Fruit fly (Drosophila melanogaster) whole organism, embryonic: Measurements from ENCODE around the gene CG33796.

ENCODE experiments used
- ATbp ChIP-seq: fragments of 200-800 bp; sonication (Bioruptor generic); optimal IDR thresholded peaks from 2 replicates; lab custom pipeline; 2017; ENCODE audit warnings: missing biosample characterization, mild to moderate bottlenecking, missing genetic modification characterization, missing genetic modification reagents
- BtbVII ChIP-seq: fragments of 200-800 bp; sonication (Bioruptor generic); optimal IDR thresholded peaks from 3 replicates; lab custom pipeline; 2017; ENCODE audit warnings: missing biosample characterization, mild to moderate bottlenecking, missing genetic modification characterization
- CG10543 ChIP-seq: fragments of 200-800 bp; sonication (Bioruptor generic); optimal IDR thresholded peaks from 3 replicates; lab custom pipeline; 2017; ENCODE audit warnings: missing biosample characterization, mild to moderate bottlenecking, missing genetic modification characterization, moderate library complexity
- CG11696 ChIP-seq: fragments of 200-800 bp; sonication (Bioruptor generic); IDR thresholded peaks from 2 replicates; pipeline ENCODE4 v1.3.6; 2022; ENCODE audit warnings: missing biosample characterization, missing genetic modification characterization
- CG1603 ChIP-seq: fragments of 200-800 bp; sonication (Bioruptor generic); optimal IDR thresholded peaks from 2 replicates; lab custom pipeline; 2019; ENCODE audit warnings: missing biosample characterization, mild to moderate bottlenecking, missing genetic modification characterization, moderate library complexity
- CG16863 ChIP-seq: fragments of 200-800 bp; sonication (Bioruptor generic); optimal IDR thresholded peaks from 3 replicates; lab custom pipeline; 2016; ENCODE audit warnings: missing biosample characterization, missing genetic modification characterization
- CG17359 ChIP-seq: fragments of 200-800 bp; sonication (Bioruptor generic); optimal IDR thresholded peaks from 3 replicates; lab custom pipeline; 2018; ENCODE audit warnings: missing biosample characterization, mild to moderate bottlenecking, missing genetic modification characterization, moderate library complexity
- CG18011 ChIP-seq: fragments of 200-800 bp; sonication (Bioruptor generic); optimal IDR thresholded peaks from 2 replicates; lab custom pipeline; 2017; ENCODE audit warnings: missing biosample characterization, missing genetic modification characterization, mild to moderate bottlenecking, moderate library complexity, missing genotype
- CG2678 ChIP-seq: fragments of 200-800 bp; sonication (Bioruptor generic); optimal IDR thresholded peaks from 3 replicates; lab custom pipeline; 2019; ENCODE audit warnings: missing biosample characterization, mild to moderate bottlenecking, missing genetic modification characterization, moderate library complexity
- CG32772 ChIP-seq: fragments of 200-800 bp; sonication (Bioruptor generic); IDR thresholded peaks from 2 replicates; pipeline ENCODE4 v1.3.6; 2022; ENCODE audit warnings: missing biosample characterization, missing genetic modification characterization
- CG4424 ChIP-seq: fragments of 200-800 bp; sonication (Bioruptor generic); optimal IDR thresholded peaks from 3 replicates; lab custom pipeline; 2016; ENCODE audit warnings: missing biosample characterization, missing genetic modification characterization
- CG6175 ChIP-seq: fragments of 200-800 bp; sonication (Bioruptor generic); IDR thresholded peaks from 3 replicates; pipeline ENCODE4 v1.3.6; 2022; ENCODE audit warnings: missing biosample characterization, missing genetic modification characterization
- CG6813 ChIP-seq: fragments of 200-800 bp; sonication (Bioruptor generic); optimal IDR thresholded peaks from 2 replicates; lab custom pipeline; 2017; ENCODE audit warnings: missing biosample characterization, missing genetic modification characterization, mild to moderate bottlenecking, moderate library complexity, missing genetic modification reagents
- CG7963 ChIP-seq: fragments of 200-800 bp; sonication (Bioruptor generic); IDR thresholded peaks from 3 replicates; pipeline ENCODE4 v1.3.6; 2022; ENCODE audit warnings: missing biosample characterization, missing genetic modification characterization; ENCODE audit not compliant: partially characterized antibody
- CG8765 ChIP-seq: fragments of 200-800 bp; sonication (Bioruptor generic); IDR thresholded peaks from 2 replicates; pipeline ENCODE4 v1.3.6; 2022; ENCODE audit warnings: missing biosample characterization, missing genetic modification characterization
- Dfd ChIP-seq, 2 experiments: fragments of >200 bp; optimal IDR thresholded peaks; 2 replicates each; lab custom pipeline; 2017; ENCODE audit warnings: missing biosample characterization in 2 of 2, missing genetic modification characterization in 2 of 2
- Dp ChIP-seq: fragments of 200-800 bp; sonication (Bioruptor generic); optimal IDR thresholded peaks from 2 replicates; lab custom pipeline; 2018; ENCODE audit warnings: missing biosample characterization, mild to moderate bottlenecking, missing genetic modification characterization, moderate library complexity
- Hr78 ChIP-seq, 2 experiments: fragments of 200-800 bp in 1 of 2; fragments of >200 bp in 1 of 2; sonication (Bioruptor generic) in 1 of 2; optimal IDR thresholded peaks; 2 replicates each; lab custom pipeline; 2017 to 2019; ENCODE audit warnings: missing biosample characterization in 2 of 2, missing genetic modification characterization in 2 of 2, mild to moderate bottlenecking in 1 of 2, moderate library complexity in 1 of 2
- Med ChIP-seq: fragments of 200-800 bp; sonication (Bioruptor generic); peaks from one replicate; lab custom pipeline; 2016; ENCODE audit warnings: missing biosample characterization, missing genetic modification characterization, mild to moderate bottlenecking, inconsistent platforms, moderate library complexity
- Sox100B ChIP-seq: fragments of 200-800 bp; sonication (Bioruptor generic); optimal IDR thresholded peaks from 3 replicates; lab custom pipeline; 2018; ENCODE audit warnings: missing biosample characterization, mild to moderate bottlenecking, missing genetic modification characterization
- chinmo ChIP-seq: fragments of 200-800 bp; sonication (Bioruptor generic); IDR thresholded peaks from 4 replicates; pipeline ENCODE4 v1.3.6; 2022; ENCODE audit warnings: missing biosample characterization, missing genetic modification characterization; ENCODE audit not compliant: partially characterized antibody
- crol ChIP-seq: fragments of 200-800 bp; sonication (Bioruptor generic); IDR thresholded peaks from 2 replicates; pipeline ENCODE4 v1.3.6; 2022; ENCODE audit warnings: missing biosample characterization, missing genetic modification characterization
- cwo ChIP-seq: fragments of 200-800 bp; sonication (Bioruptor generic); optimal IDR thresholded peaks from 3 replicates; lab custom pipeline; 2017; ENCODE audit warnings: missing biosample characterization, missing genetic modification characterization, mild to moderate bottlenecking, moderate library complexity, missing genetic modification reagents
- ind ChIP-seq: fragments of 200-800 bp; sonication (Bioruptor generic); optimal IDR thresholded peaks from 3 replicates; lab custom pipeline; 2016; ENCODE audit warnings: missing biosample characterization, missing genetic modification characterization
- lilli ChIP-seq: fragments of 200-800 bp; sonication (Bioruptor generic); optimal IDR thresholded peaks from 3 replicates; lab custom pipeline; 2016; ENCODE audit warnings: missing biosample characterization, missing genetic modification characterization
- nmo ChIP-seq: fragments of 200-800 bp; sonication (Bioruptor generic); optimal IDR thresholded peaks from 2 replicates; lab custom pipeline; 2018; ENCODE audit warnings: missing biosample characterization, mild to moderate bottlenecking, missing genetic modification characterization, moderate library complexity
- otp ChIP-seq: fragments of 200-800 bp; sonication (Bioruptor generic); IDR thresholded peaks from 3 replicates; pipeline ENCODE4, ENCODE4 v1.3.6; 2022; ENCODE audit warnings: missing biosample characterization, missing genetic modification characterization
- rib ChIP-seq: fragments of 200-800 bp; sonication (Bioruptor generic); IDR thresholded peaks from 2 replicates; pipeline ENCODE4 v1.3.6; 2022; ENCODE audit warnings: missing biosample characterization, missing genetic modification characterization
- sd ChIP-seq: fragments of 200-800 bp; sonication (Bioruptor generic); optimal IDR thresholded peaks from 3 replicates; lab custom pipeline; 2018; ENCODE audit warnings: missing biosample characterization, mild to moderate bottlenecking, missing genetic modification characterization, moderate library complexity
- slou ChIP-seq: fragments of 200-800 bp; sonication (Bioruptor generic); optimal IDR thresholded peaks from 3 replicates; lab custom pipeline; 2016; ENCODE audit warnings: missing biosample characterization, missing genetic modification characterization
- sna ChIP-seq: fragments of 200-800 bp; sonication (Bioruptor generic); IDR thresholded peaks from 2 replicates; pipeline ENCODE4 v1.3.6; 2022; ENCODE audit warnings: missing biosample characterization, missing genetic modification characterization; ENCODE audit not compliant: partially characterized antibody
- so ChIP-seq: fragments of 200-800 bp; sonication (Bioruptor generic); IDR thresholded peaks from 3 replicates; pipeline ENCODE4 v1.3.6; 2022; ENCODE audit warnings: missing biosample characterization, missing genetic modification characterization
- sqz ChIP-seq: fragments of 200-800 bp; sonication (Bioruptor generic); optimal IDR thresholded peaks from 3 replicates; lab custom pipeline; 2018; ENCODE audit warnings: missing biosample characterization, mild to moderate bottlenecking, missing genetic modification characterization
- sug ChIP-seq: fragments of 200-800 bp; optimal IDR thresholded peaks from 2 replicates; lab custom pipeline; 2019; ENCODE audit warnings: missing biosample characterization, mild to moderate bottlenecking, missing genetic modification characterization, moderate library complexity
- toy ChIP-seq: fragments of 200-800 bp; sonication (Bioruptor generic); IDR thresholded peaks from 2 replicates; pipeline ENCODE4 v1.3.6; 2022; ENCODE audit warnings: missing biosample characterization, missing genetic modification characterization
- vvl ChIP-seq: fragments of 200-800 bp; sonication (Bioruptor generic); IDR thresholded peaks from 2 replicates; pipeline ENCODE4 v1.3.6; 2022; ENCODE audit warnings: missing biosample characterization, missing genetic modification characterization
- zf30C ChIP-seq: fragments of 200-800 bp; sonication (Bioruptor generic); optimal IDR thresholded peaks from 3 replicates; lab custom pipeline; 2018; ENCODE audit warnings: missing biosample characterization, mild to moderate bottlenecking, missing genetic modification characterization

Gene CG33796

dm6 chr3L:16166998-16167344 lies 2.9 kb downstream of the CG33796 start:
- peak; percentile 15 for TF ChIP-seq Med (GFP tag; lab: Kevin White, UChicago)
- no peak for TF ChIP-seq slou (GFP tag; lab: Kevin White, UChicago)
- 0 out of 3 replicates have a peak, but pooled peaks have one; percentile 11 for TF ChIP-seq CG7963
- no peak for TF ChIP-seq zf30C (GFP tag; lab: Kevin White, UChicago)
- TF ChIP-seq CG18011 = no peak
- TF ChIP-seq nmo (GFP tag; lab: Kevin White, UChicago) = no peak

DNA sequence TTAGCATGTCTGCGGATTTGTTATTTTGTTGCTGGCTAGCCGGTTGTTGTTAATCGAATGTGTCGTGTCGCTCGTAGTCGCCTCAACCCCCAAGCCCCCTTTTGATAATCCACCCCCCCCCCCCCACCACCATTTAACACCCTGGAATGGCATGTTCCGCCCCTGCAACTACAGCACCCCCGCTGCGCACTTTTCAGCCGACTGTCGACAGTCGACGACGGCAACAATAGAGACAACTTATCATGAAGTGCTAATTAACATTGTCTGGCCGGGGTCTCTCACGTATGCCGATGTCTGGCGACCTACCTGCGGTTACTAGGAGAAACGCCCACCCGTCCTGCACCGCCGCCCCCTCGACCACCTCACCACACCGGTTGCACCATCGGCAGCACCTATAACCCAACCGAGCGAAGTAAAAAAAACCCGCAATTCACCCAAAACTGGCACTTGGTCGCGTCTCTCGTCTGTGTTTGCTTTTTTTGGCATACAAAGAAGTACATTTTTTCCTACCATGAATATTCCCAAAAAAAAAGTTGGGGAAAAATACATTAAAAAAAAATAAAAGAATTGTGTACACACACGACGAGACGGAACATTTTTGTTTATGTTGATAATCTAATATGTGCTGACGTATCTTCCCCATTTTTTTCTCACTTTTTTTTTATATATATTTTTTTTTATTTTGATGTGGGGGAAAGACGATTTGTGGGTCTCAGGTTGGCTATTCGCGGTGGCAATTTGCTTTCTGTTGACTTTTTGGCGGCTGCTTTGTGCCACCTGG lies 3.5 kb downstream of the CG33796 start:
- TF ChIP-seq Dfd (GFP tag; optimal IDR thresholded peaks at IDR 0.05; lab: Kevin White, UChicago) = no peak
- TF ChIP-seq toy (GFP tag; lab: Robert Waterston, UW) = 0 out of 2 replicates have a peak, but pooled peaks have one; percentile 23
- TF ChIP-seq CG10543 = peak; percentile 54
- TF ChIP-seq sug (tag; lab: Kevin White, UChicago) = no peak
- TF ChIP-seq sd = peak; percentile 27
- TF ChIP-seq sqz = peak; percentile 82
- TF ChIP-seq chinmo (GFP tag; lab: Robert Waterston, UW) = 0 out of 4 replicates have a peak, but pooled peaks have one; percentile 39
- TF ChIP-seq rib = no peak
- TF ChIP-seq CG1603 (tag; lab: Kevin White, UChicago) = no peak
- TF ChIP-seq Hr78 (GFP tag; optimal IDR thresholded peaks at IDR 0.05; lab: Kevin White, UChicago) = peak in 1 of 2 experiments; percentile 65
- TF ChIP-seq Sox100B = peak; percentile 15
- TF ChIP-seq so (GFP tag; lab: Robert Waterston, UW) = 0 out of 3 replicates have a peak, but pooled peaks have one; percentile 31
- no peak for TF ChIP-seq CG4424
- peak; percentile 31 for TF ChIP-seq CG17359 (tag; lab: Kevin White, UChicago)
- peak; percentile 30 for TF ChIP-seq ATbp (GFP tag; lab: Kevin White, UChicago)
- TF ChIP-seq CG11696 = no peak
- TF ChIP-seq ind (GFP tag; lab: Kevin White, UChicago) = no peak
- TF ChIP-seq Med (GFP tag; lab: Kevin White, UChicago) = peak; percentile 67
- no peak for TF ChIP-seq lilli (GFP tag; lab: Kevin White, UChicago)
- TF ChIP-seq vvl = peak; percentile 21; the same call in 1 of the 2 replicates
- TF ChIP-seq CG8765 = no peak
- no peak for TF ChIP-seq Dp (GFP tag; lab: Kevin White, UChicago)
- peak; percentile 62; the same call in 2 of the 3 replicates for TF ChIP-seq otp
- TF ChIP-seq BtbVII (GFP tag; lab: Kevin White, UChicago) = peak; percentile 1
- TF ChIP-seq CG2678 = peak; percentile 41
- TF ChIP-seq CG6813 (GFP tag; lab: Kevin White, UChicago) = peak; percentile 2
- TF ChIP-seq CG16863 (GFP tag; lab: Kevin White, UChicago) = no peak
- 0 out of 2 replicates have a peak, but pooled peaks have one; percentile 37 for TF ChIP-seq sna (GFP tag; lab: Robert Waterston, UW)
- 0 out of 3 replicates have a peak, but pooled peaks have one; percentile 29 for TF ChIP-seq CG6175 (GFP tag; lab: Robert Waterston, UW)
- peak; percentile 19; the same call in 1 of the 2 replicates for TF ChIP-seq CG32772
- TF ChIP-seq cwo (GFP tag; lab: Kevin White, UChicago) = peak; percentile 45
- peak; percentile 91 for TF ChIP-seq crol (GFP tag; lab: Robert Waterston, UW)
- TF ChIP-seq, all 482 proteins: peak for 21
